Worm (Caenorhabditis elegans): ENCODE measurements around the gene set-23.

The set-23 gene

DNA sequence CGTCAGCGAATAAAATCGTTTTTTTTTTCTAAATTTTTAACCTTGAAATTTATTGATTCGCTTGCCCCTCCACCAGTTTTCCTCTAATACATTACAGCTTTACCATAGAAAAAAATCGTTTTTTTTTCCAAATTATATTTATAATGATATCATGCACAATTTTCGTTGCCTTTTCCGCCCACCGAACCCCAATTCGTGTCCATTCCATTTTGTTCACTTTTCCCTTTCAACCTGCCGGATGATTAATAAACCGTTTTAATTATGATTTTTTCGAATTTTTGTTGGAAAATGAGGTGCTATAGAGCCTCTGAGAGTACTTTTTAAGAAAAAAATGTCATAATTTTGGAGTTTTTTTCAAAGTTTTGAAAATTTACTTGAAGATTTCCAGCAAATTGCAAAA lies at the start of gene set-23:
Gene set-23 (plus strand): TSS at position 301 of the 400 bp plus-strand sequence.
- TF ChIP-seq klf-2 (GFP tag; conservative IDR thresholded peaks at IDR 0.05) (no peak), tab-1 (GFP tag; IDR thresholded peaks at IDR 0.05) (no peak), T22C8.4 (GFP tag; IDR thresholded peaks at IDR 0.05) (no peak), ref-1 (GFP tag; conservative IDR thresholded peaks at IDR 0.05) (no peak), ztf-29 (GFP tag; IDR thresholded peaks at IDR 0.05) (no peak), ztf-23 (GFP tag; IDR thresholded peaks at IDR 0.05) (no peak), med-1 (GFP tag; optimal IDR thresholded peaks at IDR 0.05; ENCODE audit: insufficient read depth) (no peak), flt-1 (GFP tag; IDR thresholded peaks at IDR 0.05) (no peak)

DNA sequence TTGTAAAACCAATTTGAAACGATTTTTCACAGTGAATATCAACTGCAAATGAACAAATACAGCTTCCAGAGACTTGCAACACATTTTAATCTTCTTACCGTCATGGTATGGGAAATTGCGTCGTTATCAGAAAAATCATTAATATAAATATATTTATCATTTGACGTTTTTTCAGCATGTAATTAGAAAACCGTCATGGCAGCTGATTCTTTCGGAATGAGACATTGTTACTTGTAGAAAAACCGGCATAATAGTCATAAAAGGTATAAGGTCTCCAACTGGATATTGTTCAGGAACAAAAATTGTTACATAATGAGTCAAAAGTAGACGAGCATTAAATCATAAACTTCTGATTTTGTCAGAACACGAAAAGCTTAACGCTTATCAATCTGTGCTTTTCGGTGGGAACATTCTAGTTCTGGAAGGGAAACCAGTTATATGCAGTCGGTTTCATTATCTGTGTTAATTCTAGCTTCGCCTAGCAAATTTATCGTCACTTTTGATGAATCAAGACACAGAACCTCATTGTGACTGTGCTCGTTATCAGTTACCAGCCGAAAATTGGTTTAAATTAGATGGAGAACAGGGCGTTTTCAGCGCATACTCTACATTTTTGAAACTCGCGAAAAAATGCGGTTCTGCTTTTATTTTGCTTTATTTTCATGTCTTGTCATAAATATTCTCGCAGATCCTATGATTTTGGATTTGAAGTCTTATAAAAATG lies 48.1 kb upstream of the set-23 start, which contains the start of gene C34H4.2:
Gene C34H4.2 (plus strand): TSS at position 558 of the 724 bp plus-strand sequence.
- TF ChIP-seq flt-1 (GFP tag; IDR thresholded peaks at IDR 0.05) (no peak), T22C8.4 (GFP tag; IDR thresholded peaks at IDR 0.05) (no peak), ztf-23 (GFP tag; IDR thresholded peaks at IDR 0.05) (no peak), med-1 (GFP tag; optimal IDR thresholded peaks at IDR 0.05; ENCODE audit: insufficient read depth) (no peak), ref-1 (GFP tag; conservative IDR thresholded peaks at IDR 0.05) (no peak), ztf-29 (GFP tag; IDR thresholded peaks at IDR 0.05) (no peak), klf-2 (GFP tag; conservative IDR thresholded peaks at IDR 0.05) (no peak), cog-1 (tag; optimal IDR thresholded peaks at IDR 0.05) (no peak)

DNA sequence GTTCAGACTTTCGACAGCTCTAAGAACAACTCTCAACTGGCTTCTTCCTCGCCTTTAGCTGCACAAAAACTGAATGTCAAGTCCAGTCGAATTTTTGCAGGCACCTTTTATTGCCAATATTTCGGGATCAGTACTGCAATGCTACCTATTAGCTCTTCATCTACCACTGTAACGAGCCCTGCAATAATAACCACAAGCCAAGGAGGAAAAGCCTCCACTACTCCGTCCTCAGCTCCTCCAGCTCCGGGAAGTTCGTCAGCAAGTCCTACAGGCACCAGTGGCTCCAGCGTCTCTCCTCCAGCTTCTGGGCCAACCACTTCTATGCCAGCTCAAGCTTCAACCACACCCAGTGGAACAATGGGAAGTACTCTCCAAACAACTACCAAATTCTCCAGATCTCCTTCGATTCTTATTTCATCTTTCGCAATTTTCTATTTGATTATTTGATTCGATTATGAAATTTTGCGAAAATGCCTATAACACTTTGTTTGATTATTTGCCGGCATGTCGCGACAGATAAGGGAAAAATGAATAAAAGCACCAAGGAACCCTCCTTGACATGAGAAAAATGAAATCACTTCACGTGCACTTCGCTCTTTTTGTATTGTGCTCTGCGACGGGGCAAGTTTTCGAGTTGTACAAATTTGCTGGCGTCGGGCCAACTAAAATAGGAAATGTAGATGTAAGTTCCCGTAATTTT lies 46.3 kb upstream of the set-23 start, which contains the start of gene C34H4.1:
Gene C34H4.1 (plus strand): TSS at position 559 of the 700 bp plus-strand sequence.
- no peak for TF ChIP-seq cog-1 (tag; optimal IDR thresholded peaks at IDR 0.05)
- no peak for TF ChIP-seq flt-1 (GFP tag; IDR thresholded peaks at IDR 0.05)
- TF ChIP-seq ztf-23 (GFP tag; IDR thresholded peaks at IDR 0.05): no peak
- TF ChIP-seq T22C8.4 (GFP tag; IDR thresholded peaks at IDR 0.05): no peak
- TF ChIP-seq ref-1 (GFP tag; conservative IDR thresholded peaks at IDR 0.05): no peak
- no peak for TF ChIP-seq klf-2 (GFP tag; conservative IDR thresholded peaks at IDR 0.05)
- no peak for TF ChIP-seq tab-1 (GFP tag; IDR thresholded peaks at IDR 0.05)
- TF ChIP-seq med-1 (GFP tag; optimal IDR thresholded peaks at IDR 0.05; ENCODE audit: insufficient read depth): no peak
- TF ChIP-seq ztf-29 (GFP tag; IDR thresholded peaks at IDR 0.05): no peak

DNA sequence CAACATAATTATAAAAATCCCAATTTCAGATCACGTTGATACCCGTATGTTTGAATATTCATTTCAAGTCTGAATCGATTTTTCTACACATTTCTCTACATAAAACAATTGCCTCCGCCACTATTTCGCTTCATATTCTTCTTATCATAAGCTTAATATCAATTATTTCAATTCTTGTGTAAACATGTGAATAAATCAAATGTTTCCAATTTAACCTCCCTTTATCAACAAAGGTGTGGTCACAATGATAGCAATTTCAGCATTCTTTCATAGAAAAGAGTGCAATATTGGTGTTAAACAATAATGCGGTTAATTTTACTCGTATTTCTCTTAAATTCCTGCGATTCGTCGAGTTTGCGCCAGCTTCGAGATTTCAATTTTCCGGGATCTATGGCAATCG lies 41.5 kb upstream of the set-23 start, which contains the start of gene Y41D4B.17:
Gene Y41D4B.17 (plus strand): TSS at position 174 of the 400 bp plus-strand sequence.
- no peak for TF ChIP-seq T22C8.4 (GFP tag; IDR thresholded peaks at IDR 0.05)
- no peak for TF ChIP-seq med-1 (GFP tag; optimal IDR thresholded peaks at IDR 0.05; ENCODE audit: insufficient read depth)
- no peak for TF ChIP-seq cog-1 (tag; optimal IDR thresholded peaks at IDR 0.05)
- no peak for TF ChIP-seq ztf-23 (GFP tag; IDR thresholded peaks at IDR 0.05)
- TF ChIP-seq flt-1 (GFP tag; IDR thresholded peaks at IDR 0.05): no peak
- no peak for TF ChIP-seq ref-1 (GFP tag; conservative IDR thresholded peaks at IDR 0.05)
- no peak for TF ChIP-seq tab-1 (GFP tag; IDR thresholded peaks at IDR 0.05)
- no peak for TF ChIP-seq ztf-29 (GFP tag; IDR thresholded peaks at IDR 0.05)
- no peak for TF ChIP-seq klf-2 (GFP tag; conservative IDR thresholded peaks at IDR 0.05)

DNA sequence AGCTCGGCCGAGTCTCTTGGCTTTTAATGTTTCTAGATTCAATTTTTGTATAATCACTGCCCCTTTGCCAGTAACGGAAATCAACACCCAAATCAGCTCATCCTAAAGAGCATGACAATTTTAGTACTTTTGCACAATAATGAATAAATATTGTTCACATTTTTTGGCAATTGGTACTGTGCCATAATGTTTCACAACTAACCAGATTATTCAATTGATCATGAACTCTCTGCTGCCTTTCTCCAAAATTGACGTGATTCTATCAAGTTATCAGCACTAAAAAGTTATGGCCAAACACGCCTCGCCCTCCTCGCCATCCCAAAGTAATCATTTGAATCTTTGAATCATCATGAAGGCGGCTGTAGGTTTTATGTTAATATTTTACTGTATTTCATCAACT lies 39.6 kb upstream of the set-23 start, which contains the start of gene hpo-6:
Gene hpo-6 (plus strand): TSS at position 301 of the 400 bp plus-strand sequence.
- TF ChIP-seq ref-1 (GFP tag; conservative IDR thresholded peaks at IDR 0.05): no peak

DNA sequence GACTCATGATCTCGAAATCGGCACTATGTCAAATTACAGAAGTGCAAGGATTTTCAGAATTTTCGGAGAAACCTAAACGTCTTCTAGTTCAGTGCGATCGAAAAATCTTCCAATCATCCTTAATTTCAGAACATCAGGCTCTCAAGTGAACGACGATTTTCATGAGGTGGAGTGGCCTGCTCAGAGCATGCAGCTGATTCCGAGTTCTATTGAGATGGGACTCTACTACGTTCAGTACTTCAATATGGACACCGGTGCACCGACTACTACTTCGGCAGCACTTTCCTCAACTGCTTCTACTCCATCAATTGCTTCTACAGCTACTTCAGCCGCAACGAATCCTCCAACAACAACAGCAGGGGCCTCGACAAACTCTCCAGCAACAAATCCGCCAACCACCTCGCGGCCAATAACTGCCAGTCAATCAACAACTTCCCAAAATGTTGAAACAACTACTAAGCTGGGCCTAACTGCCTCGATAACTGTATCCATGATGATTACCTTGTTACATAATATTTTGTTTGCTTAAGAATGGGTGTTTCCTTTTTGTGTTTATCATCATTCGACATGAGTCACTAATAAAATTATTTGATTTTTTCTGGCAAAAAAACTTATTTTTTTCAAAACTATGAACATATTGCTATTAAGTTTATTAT lies 37.9 kb upstream of the set-23 start, which contains the start of gene Y41D4B.15:
Gene Y41D4B.15 (plus strand): TSS at position 606 of the 656 bp plus-strand sequence.
- TF ChIP-seq ref-1 (GFP tag; conservative IDR thresholded peaks at IDR 0.05): no peak
- TF ChIP-seq T22C8.4 (GFP tag; IDR thresholded peaks at IDR 0.05): no peak
- no peak for TF ChIP-seq cog-1 (tag; optimal IDR thresholded peaks at IDR 0.05)
- TF ChIP-seq flt-1 (GFP tag; IDR thresholded peaks at IDR 0.05): no peak
- TF ChIP-seq med-1 (GFP tag; optimal IDR thresholded peaks at IDR 0.05; ENCODE audit: insufficient read depth): no peak
- no peak for TF ChIP-seq klf-2 (GFP tag; conservative IDR thresholded peaks at IDR 0.05)
- TF ChIP-seq ztf-29 (GFP tag; IDR thresholded peaks at IDR 0.05): no peak
- no peak for TF ChIP-seq ztf-23 (GFP tag; IDR thresholded peaks at IDR 0.05)
- no peak for TF ChIP-seq tab-1 (GFP tag; IDR thresholded peaks at IDR 0.05)

DNA sequence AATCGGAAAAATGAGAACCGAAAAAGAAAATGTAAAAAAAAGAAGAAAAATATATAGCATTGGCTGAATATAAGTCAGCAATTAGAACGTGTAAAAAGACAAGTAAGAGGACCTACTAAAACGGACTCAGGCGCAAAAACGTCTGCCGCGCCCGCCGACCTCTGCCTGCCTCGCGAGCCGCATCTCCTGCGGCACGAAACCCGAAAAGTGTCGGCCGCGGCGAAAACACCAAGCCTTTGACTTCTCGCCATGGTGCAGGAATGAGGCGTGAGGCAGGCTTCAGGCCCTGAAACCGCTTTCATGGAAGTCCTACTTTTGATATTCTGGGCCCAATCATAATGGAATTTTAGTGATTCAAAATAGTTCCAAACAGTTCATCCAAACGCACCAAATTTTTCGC lies 35.7 kb upstream of the set-23 start:
- no peak for TF ChIP-seq ztf-29 (GFP tag; IDR thresholded peaks at IDR 0.05)
- no peak for TF ChIP-seq ref-1 (GFP tag; conservative IDR thresholded peaks at IDR 0.05)
- no peak for TF ChIP-seq flt-1 (GFP tag; IDR thresholded peaks at IDR 0.05)
- TF ChIP-seq ztf-23 (GFP tag; IDR thresholded peaks at IDR 0.05): no peak
- no peak for TF ChIP-seq med-1 (GFP tag; optimal IDR thresholded peaks at IDR 0.05; ENCODE audit: insufficient read depth)
- TF ChIP-seq T22C8.4 (GFP tag; IDR thresholded peaks at IDR 0.05): no peak
- TF ChIP-seq klf-2 (GFP tag; conservative IDR thresholded peaks at IDR 0.05): no peak
- TF ChIP-seq tab-1 (GFP tag; IDR thresholded peaks at IDR 0.05): no peak
- TF ChIP-seq cog-1 (tag; optimal IDR thresholded peaks at IDR 0.05): no peak

DNA sequence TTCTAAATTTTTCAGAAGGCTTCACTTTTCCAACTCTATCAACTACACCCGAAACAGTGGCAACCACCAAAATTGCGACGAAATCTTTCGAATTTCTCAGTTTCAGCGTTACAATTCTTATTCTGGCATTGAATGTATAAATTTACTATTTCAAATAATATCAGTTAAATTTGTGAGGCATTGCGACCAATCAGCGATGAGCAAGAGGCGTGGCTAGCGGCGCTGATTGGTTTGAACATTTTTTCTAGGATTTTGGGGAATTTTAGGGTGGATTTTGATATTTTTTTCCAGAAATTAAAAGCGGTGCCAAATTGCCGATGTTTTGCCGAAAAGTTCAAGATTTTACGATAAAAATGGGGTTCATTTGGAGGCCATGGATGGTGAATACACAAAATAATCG lies 33.9 kb upstream of the set-23 start:
- TF ChIP-seq ztf-23 (GFP tag; IDR thresholded peaks at IDR 0.05): no peak

DNA sequence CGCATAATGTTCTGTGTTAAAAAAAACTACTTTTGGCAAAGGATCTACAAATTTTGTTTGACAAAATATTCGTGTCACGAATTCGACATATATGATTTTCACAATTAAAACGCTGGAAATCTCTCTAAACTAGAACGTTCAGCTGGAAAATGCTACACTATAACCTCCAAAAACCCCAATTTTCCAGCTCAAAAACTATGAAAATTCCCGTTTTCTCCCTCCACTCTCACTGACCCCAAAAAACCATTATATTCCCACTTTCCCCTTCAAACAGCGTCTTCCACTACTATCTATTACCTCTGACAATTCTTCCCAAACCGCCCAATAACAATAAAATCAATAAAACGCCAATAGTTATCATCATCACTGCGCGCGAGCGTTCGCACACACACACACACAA lies 24.7 kb upstream of the set-23 start, which contains the start of gene Y41D4B.14:
Gene Y41D4B.14 (plus strand): TSS at position 301 of the 400 bp plus-strand sequence.
- no peak for TF ChIP-seq tab-1 (GFP tag; IDR thresholded peaks at IDR 0.05)
- TF ChIP-seq ztf-29 (GFP tag; IDR thresholded peaks at IDR 0.05): no peak
- no peak for TF ChIP-seq cog-1 (tag; optimal IDR thresholded peaks at IDR 0.05)
- TF ChIP-seq med-1 (GFP tag; optimal IDR thresholded peaks at IDR 0.05; ENCODE audit: insufficient read depth): no peak
- no peak for TF ChIP-seq flt-1 (GFP tag; IDR thresholded peaks at IDR 0.05)
- no peak for TF ChIP-seq ztf-23 (GFP tag; IDR thresholded peaks at IDR 0.05)
- TF ChIP-seq T22C8.4 (GFP tag; IDR thresholded peaks at IDR 0.05): no peak
- no peak for TF ChIP-seq ref-1 (GFP tag; conservative IDR thresholded peaks at IDR 0.05)
- no peak for TF ChIP-seq klf-2 (GFP tag; conservative IDR thresholded peaks at IDR 0.05)

Data from whole organism, midembryonic.